Fruit fly (Drosophila melanogaster): Measurements from ENCODE around the gene Sec16.

Sec16 gene

DNA sequence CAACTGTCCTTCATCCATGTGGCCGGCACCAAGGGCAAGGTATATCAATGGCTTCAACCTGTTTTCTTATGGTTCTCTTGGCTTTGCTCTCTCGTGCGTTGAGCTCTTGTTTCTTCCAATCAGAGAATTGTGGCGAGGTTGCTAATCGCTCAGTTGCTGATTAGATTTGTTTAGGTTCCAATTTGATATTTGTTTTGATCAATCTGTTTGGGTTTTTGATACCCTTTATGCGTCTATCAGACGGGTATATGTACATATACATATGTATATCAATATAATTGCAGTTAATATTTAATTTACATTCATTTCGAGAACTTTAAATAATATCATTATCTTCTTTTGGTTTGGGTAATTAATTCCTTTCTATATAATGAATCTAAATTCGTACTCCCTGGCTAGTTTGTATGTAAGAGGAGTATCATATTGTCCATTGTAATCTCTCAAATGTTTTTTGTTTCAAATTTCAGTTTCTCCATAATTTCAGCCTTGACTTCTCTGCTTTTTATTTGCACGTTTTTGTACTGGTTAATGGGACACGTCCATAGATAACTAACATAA lies 17.5 kb downstream of the Sec16 start (continued):
- TF ChIP-seq Dll (GFP tag; IDR thresholded peaks at IDR 0.05; ENCODE audit: partially characterized antibody) (no peak), CG4404 (GFP tag; IDR thresholded peaks at IDR 0.05) (no peak), ftz-f1 (GFP tag; optimal IDR thresholded peaks at IDR 0.05) (no peak), zen2 (GFP tag; IDR thresholded peaks at IDR 0.05; ENCODE audit: partially characterized antibody) (no peak), zen (tag; optimal IDR thresholded peaks at IDR 0.05) (peak; percentile 30), Ravus (GFP tag; IDR thresholded peaks at IDR 0.05) (no peak), org-1 (GFP tag; optimal IDR thresholded peaks at IDR 0.05) (no peak), NC2α (GFP tag; optimal IDR thresholded peaks at IDR 0.05) (no peak), grn (GFP tag; optimal IDR thresholded peaks at IDR 0.05) (peak; percentile 55), tio (GFP tag; optimal IDR thresholded peaks at IDR 0.05) (no peak), CTCF (GFP tag; optimal IDR thresholded peaks at IDR 0.05) (no peak), sc (optimal IDR thresholded peaks at IDR 0.05) (no peak), sc (GFP tag; optimal IDR thresholded peaks at IDR 0.05) (no peak), dysf (GFP tag; IDR thresholded peaks at IDR 0.05) (no peak), Bdp1 (GFP tag; optimal IDR thresholded peaks at IDR 0.05) (no peak), Xrp1 (GFP tag; IDR thresholded peaks at IDR 0.05) (peak; percentile 18; the same call in 1 of the 2 replicates), sens (GFP tag) (no peak), CG4360 (GFP tag; IDR thresholded peaks at IDR 0.05) (no peak), CG8924 (tag; optimal IDR thresholded peaks at IDR 0.05) (peak; percentile 23), ems (GFP tag; optimal IDR thresholded peaks at IDR 0.05) (no peak), BEAF-32 (GFP tag; optimal IDR thresholded peaks at IDR 0.05) (no peak), Meics (GFP tag; optimal IDR thresholded peaks at IDR 0.05) (peak; percentile 27), CG31365 (tag; optimal IDR thresholded peaks at IDR 0.05) (no peak), Bteb2 (GFP tag; optimal IDR thresholded peaks at IDR 0.05) (no peak), PHDP (tag; optimal IDR thresholded peaks at IDR 0.05) (peak; percentile 44), CG6254 (GFP tag; optimal IDR thresholded peaks at IDR 0.05) (no peak), cato (GFP tag; optimal IDR thresholded peaks at IDR 0.05; ENCODE audit: borderline replicate concordance) (no peak), Dp (GFP tag; optimal IDR thresholded peaks at IDR 0.05) (no peak), CG30403 (GFP tag; optimal IDR thresholded peaks at IDR 0.05) (no peak), CG7928 (GFP tag; optimal IDR thresholded peaks at IDR 0.05) (no peak), CG11560 (tag; IDR thresholded peaks at IDR 0.05) (no peak), CG31388 (GFP tag; optimal IDR thresholded peaks at IDR 0.05) (no peak), Oli (tag; optimal IDR thresholded peaks at IDR 0.05) (no peak), eve (GFP tag; optimal IDR thresholded peaks at IDR 0.05) (no peak), CG8478 (optimal IDR thresholded peaks at IDR 0.05) (no peak), Sox102F (GFP tag; optimal IDR thresholded peaks at IDR 0.05) (no peak), Hr78 (GFP tag; optimal IDR thresholded peaks at IDR 0.05) (no peak), mirr (GFP tag; optimal IDR thresholded peaks at IDR 0.05) (no peak), CG16779 (GFP tag; IDR thresholded peaks at IDR 0.05) (no peak), psq (GFP tag; optimal IDR thresholded peaks at IDR 0.05) (no peak), CG12236 (GFP tag; optimal IDR thresholded peaks at IDR 0.05) (no peak), exex (tag; optimal IDR thresholded peaks at IDR 0.05) (peak; percentile 30), CG17359 (tag; optimal IDR thresholded peaks at IDR 0.05) (no peak), abd-A (tag; optimal IDR thresholded peaks at IDR 0.05) (no peak), cad (GFP tag; optimal IDR thresholded peaks at IDR 0.05) (no peak), insv (GFP tag; optimal IDR thresholded peaks at IDR 0.05) (peak; percentile 66 to 94), ac (GFP tag; optimal IDR thresholded peaks at IDR 0.05) (no peak)
